Fruit fly (Drosophila melanogaster): ENCODE data around the gene PNUTS.

- TF ChIP-seq Myc (optimal IDR thresholded peaks at IDR 0.05) (no peak), h (optimal IDR thresholded peaks at IDR 0.05) (no peak), insv (optimal IDR thresholded peaks at IDR 0.05) (no peak), psq (optimal IDR thresholded peaks at IDR 0.05) (no peak)
Measured at dm6 chr2L:903748-904147, 33.5 kb downstream of the PNUTS start.
